Worm (Caenorhabditis elegans) whole organism, L4 larva: Measurements from ENCODE around the gene btbd-10.

Experiments used
- F26F4.8 ChIP-seq: fragments of 200-800 bp; sonication (Bioruptor generic); conservative IDR thresholded peaks from 2 replicates; pipeline ENCODE4 v1.3.6; 2022; ENCODE audit warnings: missing genetic modification characterization, missing compliant biosample characterization
- F49E8.2 ChIP-seq: sonication (generic microtip); optimal IDR thresholded peaks from 2 replicates; lab custom pipeline; 2016; ENCODE audit warnings: missing compliant biosample characterization, mild to moderate bottlenecking, missing genetic modification characterization, borderline replicate concordance
- T20F7.1 ChIP-seq: fragments of 200-800 bp; sonication (Bioruptor generic); optimal IDR thresholded peaks from 2 replicates; lab custom pipeline; 2018; ENCODE audit warnings: mild to moderate bottlenecking, missing genetic modification characterization, missing compliant biosample characterization
- Y105C5A.15 ChIP-seq: fragments of 200-800 bp; sonication (Bioruptor generic); IDR thresholded peaks from 2 replicates; pipeline ENCODE4 v1.3.6; 2022; ENCODE audit warnings: missing genetic modification characterization, missing compliant biosample characterization
- aha-1 ChIP-seq: fragments of 150-350 bp; peaks from one replicate; lab custom pipeline; 2014; ENCODE audit warnings: missing biosample characterization, missing genetic modification characterization
- aly-2 ChIP-seq: sonication (generic microtip); optimal IDR thresholded peaks from 2 replicates; lab custom pipeline; 2018; ENCODE audit warnings: missing biosample characterization, missing genetic modification characterization
- ceh-28 ChIP-seq: fragments of 150-350 bp; optimal IDR thresholded peaks from 2 replicates; lab custom pipeline; 2014; ENCODE audit warnings: missing biosample characterization, missing genetic modification reagents, missing genetic modification characterization
- ceh-32 ChIP-seq: sonication (generic microtip); optimal IDR thresholded peaks from 2 replicates; lab custom pipeline; 2016; ENCODE audit warnings: mild to moderate bottlenecking, missing genetic modification characterization, missing compliant biosample characterization; ENCODE audit not compliant: poor library complexity
- ceh-62 ChIP-seq: sonication (generic microtip); optimal IDR thresholded peaks from 2 replicates; lab custom pipeline; 2017; ENCODE audit warnings: missing biosample characterization, missing genetic modification characterization
- cey-2 ChIP-seq: sonication (generic microtip); optimal IDR thresholded peaks from 3 replicates; lab custom pipeline; 2017; ENCODE audit warnings: missing genetic modification characterization, mild to moderate bottlenecking, missing compliant biosample characterization, antibody characterized with exemption, borderline replicate concordance; ENCODE audit not compliant: insufficient read depth
- ctbp-1 ChIP-seq: fragments of 200-800 bp; sonication (Bioruptor generic); IDR thresholded peaks from 2 replicates; pipeline ENCODE4 v1.3.6; 2022; ENCODE audit warnings: missing genetic modification reagents, missing genetic modification characterization, missing compliant biosample characterization
- daf-16 ChIP-seq, 3 experiments: sonication (generic microtip); optimal IDR thresholded peaks; 2 replicates each; lab custom pipeline; 2016 to 2017; ENCODE audit warnings: missing genetic modification characterization in 3 of 3, missing genetic modification reagents in 3 of 3, mild to moderate bottlenecking in 2 of 3, missing compliant biosample characterization in 2 of 3, missing biosample characterization in 1 of 3, moderate library complexity in 1 of 3
- daf-19 ChIP-seq: fragments of 200-800 bp; sonication (Bioruptor generic); conservative IDR thresholded peaks from 2 replicates; pipeline ENCODE4 v1.3.6; 2022; ENCODE audit warnings: missing genetic modification characterization, missing compliant biosample characterization
- dmd-6 ChIP-seq: fragments of 200-800 bp; sonication (Bioruptor generic); IDR thresholded peaks from 2 replicates; pipeline ENCODE4 v1.3.6; 2022; ENCODE audit warnings: missing genetic modification reagents, missing genetic modification characterization, missing compliant biosample characterization
- dmd-8 ChIP-seq: fragments of 200-800 bp; sonication (Bioruptor generic); IDR thresholded peaks from 2 replicates; pipeline ENCODE4 v1.3.6; 2022; ENCODE audit warnings: missing genetic modification characterization, missing compliant biosample characterization
- dpl-1 ChIP-seq: fragments of 150-350 bp; optimal IDR thresholded peaks from 2 replicates; lab custom pipeline; 2014; ENCODE audit warnings: missing biosample characterization, missing genetic modification reagents, missing genetic modification characterization
- dve-1 ChIP-seq: sonication (generic microtip); optimal IDR thresholded peaks from 2 replicates; lab custom pipeline; 2017; ENCODE audit warnings: antibody characterized with exemption, mild to moderate bottlenecking, missing genetic modification characterization, missing compliant biosample characterization; ENCODE audit not compliant: insufficient read depth
- fos-1 ChIP-seq: fragments of 150-350 bp; optimal IDR thresholded peaks from 2 replicates; lab custom pipeline; 2014; ENCODE audit warnings: missing biosample characterization, missing genetic modification characterization
- hif-1 ChIP-seq, 2 experiments: sonication (generic microtip); optimal IDR thresholded peaks; 2 replicates each; lab custom pipeline; 2016 to 2017; ENCODE audit warnings: missing compliant biosample characterization in 2 of 2, missing genetic modification characterization in 2 of 2, missing genetic modification reagents in 2 of 2, missing genotype in 2 of 2, mild to moderate bottlenecking in 1 of 2
- hlh-11 ChIP-seq: fragments of 200-800 bp; sonication (Bioruptor generic); optimal IDR thresholded peaks from 2 replicates; lab custom pipeline; 2018; ENCODE audit warnings: mild to moderate bottlenecking, missing genetic modification characterization, missing compliant biosample characterization
- hmg-1.1 ChIP-seq: fragments of 200-800 bp; sonication (Bioruptor generic); IDR thresholded peaks from 2 replicates; pipeline ENCODE4 v1.3.6; 2022; ENCODE audit warnings: missing genetic modification reagents, missing genetic modification characterization, missing compliant biosample characterization
- lin-13 ChIP-seq: fragments of 150-350 bp; optimal IDR thresholded peaks from 2 replicates; lab custom pipeline; 2014; ENCODE audit warnings: missing biosample characterization, missing genetic modification reagents, missing genetic modification characterization
- lin-15B ChIP-seq: fragments of 150-350 bp; sonication (generic microtip); optimal IDR thresholded peaks from 3 replicates; lab custom pipeline; 2014; ENCODE audit warnings: missing biosample characterization, missing genetic modification characterization
- lin-39 ChIP-seq: fragments of 150-350 bp; optimal IDR thresholded peaks from 2 replicates; lab custom pipeline; 2014; ENCODE audit warnings: missing biosample characterization, missing genetic modification reagents, missing genetic modification characterization
- lsy-2 ChIP-seq, 2 experiments: fragments of 150-350 bp in 1 of 2; sonication (generic microtip) in 1 of 2; optimal IDR thresholded peaks; 2 replicates each; lab custom pipeline; 2014 to 2017; ENCODE audit warnings: missing biosample characterization in 2 of 2, missing genetic modification characterization in 2 of 2
- mdl-1 ChIP-seq, 2 experiments: fragments of 150-350 bp in 1 of 2; sonication (generic microtip) in 1 of 2; optimal IDR thresholded peaks; 2 replicates each; lab custom pipeline; 2014 to 2017; ENCODE audit warnings: missing biosample characterization in 2 of 2, missing genetic modification characterization in 2 of 2
- mes-2 ChIP-seq: sonication (generic microtip); optimal IDR thresholded peaks from 2 replicates; lab custom pipeline; 2016; ENCODE audit warnings: missing genotype, mild to moderate bottlenecking, missing genetic modification characterization, missing compliant biosample characterization; ENCODE audit not compliant: poor library complexity, severe bottlenecking
- mxl-3 ChIP-seq: fragments of 200-800 bp; sonication (Bioruptor generic); optimal IDR thresholded peaks from 2 replicates; lab custom pipeline; 2018; ENCODE audit warnings: mild to moderate bottlenecking, missing genetic modification characterization, missing compliant biosample characterization
- nhr-10 ChIP-seq: fragments of 150-350 bp; optimal IDR thresholded peaks from 2 replicates; lab custom pipeline; 2014; ENCODE audit warnings: missing biosample characterization, missing genetic modification characterization
- nhr-28 ChIP-seq: fragments of 150-350 bp; optimal IDR thresholded peaks from 2 replicates; lab custom pipeline; 2014; ENCODE audit warnings: missing biosample characterization, missing genetic modification characterization
- nhr-6 ChIP-seq: fragments of 150-350 bp; optimal IDR thresholded peaks from 2 replicates; lab custom pipeline; 2014; ENCODE audit warnings: missing biosample characterization, missing genetic modification characterization
- nhr-77 ChIP-seq: fragments of 150-350 bp; optimal IDR thresholded peaks from 2 replicates; lab custom pipeline; 2014; ENCODE audit warnings: missing biosample characterization, missing genetic modification characterization
- pha-4 ChIP-seq, 2 experiments: fragments of 150-350 bp in 1 of 2; fragments of 200-800 bp in 1 of 2; sonication (Bioruptor generic) in 1 of 2; IDR thresholded peaks in 1 of 2; optimal IDR thresholded peaks in 1 of 2; 2 replicates each; pipeline versions ENCODE4 v1.3.6 to Lab custom; 2014 to 2022; ENCODE audit warnings: missing genetic modification characterization in 2 of 2, missing genetic modification reagents in 2 of 2, missing biosample characterization in 1 of 2, missing compliant biosample characterization in 1 of 2
- php-3 ChIP-seq: fragments of 200-800 bp; sonication (Bioruptor generic); IDR thresholded peaks from 2 replicates; pipeline ENCODE4 v1.3.6; 2022; ENCODE audit warnings: missing genetic modification reagents, missing genetic modification characterization, missing compliant biosample characterization
- pqm-1 ChIP-seq: sonication (generic microtip); optimal IDR thresholded peaks from 2 replicates; lab custom pipeline; 2017; ENCODE audit warnings: missing biosample characterization, missing genetic modification characterization
- set-16 ChIP-seq: fragments of 200-800 bp; sonication (Bioruptor generic); IDR thresholded peaks from 2 replicates; pipeline ENCODE4 v1.3.6; 2022; ENCODE audit warnings: missing genetic modification reagents, missing genetic modification characterization, missing compliant biosample characterization
- unc-62 ChIP-seq, 3 experiments: fragments of 150-350 bp in 1 of 3; sonication (generic microtip); optimal IDR thresholded peaks in 2 of 3; peaks in 1 of 3; 1 replicate in 1 of 3; 2 replicates in 2 of 3; lab custom pipeline; 2014 to 2017; ENCODE audit warnings: missing biosample characterization in 3 of 3, missing genetic modification characterization in 3 of 3, missing genetic modification reagents in 3 of 3, missing genotype in 1 of 3
- vab-7 ChIP-seq: fragments of 200-800 bp; sonication (Bioruptor generic); IDR thresholded peaks from 2 replicates; pipeline ENCODE4 v1.3.6; 2022; ENCODE audit warnings: missing genetic modification reagents, missing genetic modification characterization, missing compliant biosample characterization
- zip-11 ChIP-seq: fragments of 200-800 bp; sonication (Bioruptor generic); IDR thresholded peaks from 2 replicates; pipeline ENCODE4 v1.3.6; 2022; ENCODE audit warnings: missing genetic modification characterization, missing compliant biosample characterization

btbd-10 gene

ce11 chrII:4955353-4955752, 50.5 kb downstream of the btbd-10 start, which contains the start of gene pbs-3 (continued):
- TF ChIP-seq vab-7 (GFP tag; lab: Robert Waterston, UW), result peak; percentile 54; the same call in 1 of the 2 replicates
- no peak for TF ChIP-seq lin-39
- peak in 1 of 2 experiments; percentile 81 for TF ChIP-seq lsy-2 (tag; optimal IDR thresholded peaks at IDR 0.05; lab: Kevin White, UChicago)
- no peak for TF ChIP-seq Y105C5A.15 (GFP tag; lab: Robert Waterston, UW)
- no peak for TF ChIP-seq ctbp-1 (GFP tag; lab: Robert Waterston, UW)
- no peak for TF ChIP-seq php-3 (GFP tag; lab: Robert Waterston, UW)
- peak; percentile 82 for TF ChIP-seq nhr-6 (tag; lab: Kevin White, UChicago)
- no peak for TF ChIP-seq lin-15B (tag; lab: Kevin White, UChicago)
- peak; percentile 43; the same call in 1 of the 2 replicates for TF ChIP-seq hmg-1.1 (GFP tag; lab: Robert Waterston, UW)
- TF ChIP-seq hlh-11, result peak; percentile 35
- no peak for TF ChIP-seq aly-2 (tag; lab: Kevin White, UChicago)
- TF ChIP-seq lin-13 (GFP tag; lab: Kevin White, UChicago), result peak; percentile 58
- TF ChIP-seq hif-1 (tag; optimal IDR thresholded peaks at IDR 0.05; lab: Kevin White, UChicago), result peak in 1 of 2 experiments; percentile 68
- TF ChIP-seq unc-62 (GFP tag; optimal IDR thresholded peaks at IDR 0.05 in 1 of 2; lab: Kevin White, UChicago), result peak in 1 of 2 experiments; percentile 82
- no peak for TF ChIP-seq unc-62 (tag; optimal IDR thresholded peaks at IDR 0.05; lab: Kevin White, UChicago)
- no peak for TF ChIP-seq ceh-28
- TF ChIP-seq dmd-8, result no peak
- TF ChIP-seq zip-11, result no peak

- TF ChIP-seq hif-1 (tag; optimal IDR thresholded peaks at IDR 0.05; lab: Kevin White, UChicago) (no peak), dpl-1 (peak; percentile 14), fos-1 (no peak), hlh-11 (no peak), set-16 (GFP tag; lab: Robert Waterston, UW) (no peak), daf-19 (GFP tag; lab: Robert Waterston, UW) (no peak), lsy-2 (tag; optimal IDR thresholded peaks at IDR 0.05; lab: Kevin White, UChicago) (peak in 1 of 2 experiments; percentile 53), pha-4 (GFP tag; IDR thresholded peaks at IDR 0.05; lab: Robert Waterston, UW) (no peak), pha-4 (tag; optimal IDR thresholded peaks at IDR 0.05; lab: Kevin White, UChicago) (no peak), F26F4.8 (GFP tag; lab: Robert Waterston, UW) (no peak), lin-15B (tag; lab: Kevin White, UChicago) (no peak), Y105C5A.15 (GFP tag; lab: Robert Waterston, UW) (no peak), ceh-32 (tag; lab: Kevin White, UChicago) (no peak), aha-1 (tag; lab: Kevin White, UChicago) (peak; percentile 96), mdl-1 (tag; optimal IDR thresholded peaks at IDR 0.05; lab: Kevin White, UChicago) (no peak), ceh-62 (no peak), F49E8.2 (no peak), cey-2 (tag; lab: Kevin White, UChicago) (no peak)
- TF ChIP-seq, all 104 proteins: peak for 3
Observed at ce11 chrII:4959719-4960118, 54.9 kb downstream of the btbd-10 start, which contains the start of gene ulp-2. TSS of gene ulp-2 (minus strand) at chrII:4959876.

ce11 chrII:4960690-4961089, 55.9 kb downstream of the btbd-10 start:
- TF ChIP-seq mxl-3 (GFP tag; lab: Kevin White, UChicago), result no peak
- peak; percentile 33 for TF ChIP-seq pqm-1 (tag; lab: Kevin White, UChicago)
- TF ChIP-seq dmd-6 (GFP tag; lab: Robert Waterston, UW), result peak; percentile 42; the same call in 1 of the 2 replicates
- peak; percentile 83 for TF ChIP-seq nhr-28
- TF ChIP-seq daf-16 (GFP tag; optimal IDR thresholded peaks at IDR 0.05; lab: Kevin White, UChicago), result no peak
- peak; percentile 46 for TF ChIP-seq daf-16 (tag; optimal IDR thresholded peaks at IDR 0.05; lab: Kevin White, UChicago)
- peak; percentile 50 for TF ChIP-seq dve-1
- TF ChIP-seq nhr-10 (tag; lab: Kevin White, UChicago), result no peak
- TF ChIP-seq pha-4 (GFP tag; IDR thresholded peaks at IDR 0.05; lab: Robert Waterston, UW), result no peak
- no peak for TF ChIP-seq pha-4 (tag; optimal IDR thresholded peaks at IDR 0.05; lab: Kevin White, UChicago)
- no peak for TF ChIP-seq T20F7.1 (GFP tag; lab: Kevin White, UChicago)
- TF ChIP-seq hlh-11, result peak; percentile 30
- peak; percentile 31 for TF ChIP-seq nhr-77 (tag; lab: Kevin White, UChicago)
- TF ChIP-seq mes-2 (tag; lab: Kevin White, UChicago), result no peak
